Worm (Caenorhabditis elegans) whole organism, midembryonic: ENCODE results near the gene R10E8.8.

Source experiments
- T22C8.4 ChIP-seq: fragments of 200-800 bp; sonication (Bioruptor generic); IDR thresholded peaks from 2 replicates; pipeline ENCODE4 v1.3.6; 2022; ENCODE audit warnings: missing genetic modification characterization, missing compliant biosample characterization
- cog-1 ChIP-seq: sonication (generic microtip); optimal IDR thresholded peaks from 2 replicates; lab custom pipeline; 2016; ENCODE audit warnings: missing genetic modification characterization, missing compliant biosample characterization
- flt-1 ChIP-seq: fragments of 200-800 bp; sonication (Bioruptor generic); IDR thresholded peaks from 2 replicates; pipeline ENCODE4 v1.3.6; 2022; ENCODE audit warnings: missing genetic modification characterization, missing compliant biosample characterization
- ref-1 ChIP-seq: fragments of 200-800 bp; sonication (Bioruptor generic); conservative IDR thresholded peaks from 2 replicates; pipeline ENCODE4 v1.3.6; 2022; ENCODE audit warnings: missing genetic modification reagents, missing genetic modification characterization, missing compliant biosample characterization
- tab-1 ChIP-seq: fragments of 200-800 bp; sonication (Bioruptor generic); IDR thresholded peaks from 2 replicates; pipeline ENCODE4 v1.3.6; 2022; ENCODE audit warnings: missing genetic modification characterization, missing compliant biosample characterization

DNA sequence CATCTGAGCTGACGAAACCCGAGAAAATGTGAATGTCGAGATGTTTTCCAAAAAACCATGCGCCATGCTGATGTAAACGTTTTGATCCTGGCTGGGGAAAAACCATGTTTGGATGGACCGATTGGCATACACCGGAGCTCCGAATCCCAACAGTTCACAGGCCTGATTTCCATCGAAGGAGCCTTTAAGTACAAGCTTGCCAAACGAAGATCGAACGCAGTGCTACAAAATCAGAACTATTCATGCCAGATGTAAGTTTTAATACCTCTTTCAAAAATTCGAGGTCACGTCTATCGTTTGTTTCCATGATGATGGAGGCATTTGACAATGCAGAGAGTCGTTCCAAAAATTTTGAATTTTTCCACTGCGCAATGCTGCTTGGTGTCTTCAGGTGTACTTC is 5.7 kb downstream of the R10E8.8 start:
- no peak for TF ChIP-seq ref-1
- TF ChIP-seq T22C8.4 (GFP tag; lab: Robert Waterston, UW), result no peak
- TF ChIP-seq cog-1, result no peak
- no peak for TF ChIP-seq tab-1 (GFP tag; lab: Robert Waterston, UW)
- TF ChIP-seq flt-1 (GFP tag; lab: Robert Waterston, UW), result no peak
